Worm (Caenorhabditis elegans): ENCODE results near the gene C49A9.10.

- TF ChIP-seq C38D4.7 (GFP tag; optimal IDR thresholded peaks at IDR 0.05) (no peak), dmd-4 (tag; optimal IDR thresholded peaks at IDR 0.05; ENCODE audit: borderline replicate concordance) (no peak), ceh-31 (tag; optimal IDR thresholded peaks at IDR 0.05) (no peak), lim-6 (tag; optimal IDR thresholded peaks at IDR 0.05) (no peak), rnt-1 (tag; optimal IDR thresholded peaks at IDR 0.05) (no peak), fax-1 (tag; optimal IDR thresholded peaks at IDR 0.05) (no peak), hlh-30 (tag; optimal IDR thresholded peaks at IDR 0.05; ENCODE audit: insufficient read depth) (no peak), unc-42 (tag; optimal IDR thresholded peaks at IDR 0.05) (no peak), pha-4 (tag; optimal IDR thresholded peaks at IDR 0.05) (no peak), K09A11.1 (tag; optimal IDR thresholded peaks at IDR 0.05; ENCODE audit: insufficient read depth) (no peak), npax-4 (tag; optimal IDR thresholded peaks at IDR 0.05) (no peak), T23F11.4 (GFP tag; optimal IDR thresholded peaks at IDR 0.05) (no peak), eyg-1 (tag; optimal IDR thresholded peaks at IDR 0.05) (no peak)
Observed at ce11 chrIV:6237508-6238227, 31.5 kb upstream of the C49A9.10 start, which contains the start of the genes F58F9.6 and F58F9.8.
